Fruit fly (Drosophila melanogaster) whole organism, embryonic: ENCODE measurements around the gene IntS6.

Experiments
- ATbp ChIP-seq: fragments of 200-800 bp; sonication (Bioruptor generic); optimal IDR thresholded peaks from 2 replicates; lab custom pipeline; 2017; ENCODE audit warnings: missing biosample characterization, mild to moderate bottlenecking, missing genetic modification characterization, missing genetic modification reagents
- CG10431 ChIP-seq: fragments of 200-800 bp; sonication (Bioruptor generic); optimal IDR thresholded peaks from 3 replicates; lab custom pipeline; 2018; ENCODE audit warnings: missing biosample characterization, mild to moderate bottlenecking, missing genetic modification characterization
- CG10979 ChIP-seq: fragments of 200-800 bp; sonication (Bioruptor generic); optimal IDR thresholded peaks from 2 replicates; lab custom pipeline; 2018; ENCODE audit warnings: missing biosample characterization, mild to moderate bottlenecking, missing genetic modification characterization, moderate library complexity
- CG11085 ChIP-seq: fragments of 200-800 bp; sonication (Bioruptor generic); IDR thresholded peaks from 2 replicates; pipeline ENCODE4 v1.3.6; 2022; ENCODE audit warnings: missing biosample characterization, missing genetic modification characterization
- CG11247 ChIP-seq: fragments of 200-800 bp; sonication (Bioruptor generic); IDR thresholded peaks from 2 replicates; pipeline ENCODE4 v1.3.6; 2022; ENCODE audit warnings: missing biosample characterization, missing genetic modification characterization
- CG12071 ChIP-seq: fragments of 200-800 bp; sonication (Bioruptor generic); optimal IDR thresholded peaks from 3 replicates; lab custom pipeline; 2018; ENCODE audit warnings: missing biosample characterization, mild to moderate bottlenecking, missing genetic modification characterization
- CG1233 ChIP-seq: fragments of 200-800 bp; sonication (Bioruptor generic); optimal IDR thresholded peaks from 4 replicates; lab custom pipeline; 2018; ENCODE audit warnings: missing biosample characterization, mild to moderate bottlenecking, missing genetic modification characterization
- CG12942 ChIP-seq: fragments of 200-800 bp; sonication (Bioruptor generic); optimal IDR thresholded peaks from 3 replicates; lab custom pipeline; 2016; ENCODE audit warnings: missing biosample characterization, missing genetic modification characterization
- CG13123 ChIP-seq: fragments of 200-800 bp; sonication (Bioruptor generic); optimal IDR thresholded peaks from 2 replicates; lab custom pipeline; 2016; ENCODE audit warnings: missing biosample characterization, missing genetic modification characterization
- CG13624 ChIP-seq: fragments of 200-800 bp; sonication (Bioruptor generic); optimal IDR thresholded peaks from 2 replicates; lab custom pipeline; 2016; ENCODE audit warnings: missing biosample characterization, missing genetic modification characterization
- CG13894 ChIP-seq: fragments of 200-800 bp; sonication (Bioruptor generic); optimal IDR thresholded peaks from 3 replicates; lab custom pipeline; 2018; ENCODE audit warnings: missing biosample characterization, mild to moderate bottlenecking, missing genetic modification characterization, moderate library complexity
- CG15073 ChIP-seq: fragments of 200-800 bp; sonication (Bioruptor generic); optimal IDR thresholded peaks from 2 replicates; lab custom pipeline; 2016; ENCODE audit warnings: missing biosample characterization, missing genetic modification characterization
- CG17385 ChIP-seq: fragments of 200-800 bp; sonication (Bioruptor generic); optimal IDR thresholded peaks from 3 replicates; lab custom pipeline; 2018; ENCODE audit warnings: missing biosample characterization, mild to moderate bottlenecking, missing genetic modification characterization
- CG1792 ChIP-seq: fragments of 200-800 bp; sonication (Bioruptor generic); optimal IDR thresholded peaks from 2 replicates; lab custom pipeline; 2016; ENCODE audit warnings: missing biosample characterization, missing genetic modification characterization
- CG18764 ChIP-seq: fragments of 200-800 bp; sonication (Bioruptor generic); optimal IDR thresholded peaks from 3 replicates; lab custom pipeline; 2016; ENCODE audit warnings: missing biosample characterization, missing genetic modification characterization
- CG2120 ChIP-seq: fragments of 200-800 bp; sonication (Bioruptor generic); optimal IDR thresholded peaks from 3 replicates; lab custom pipeline; 2016; ENCODE audit warnings: missing biosample characterization, missing genetic modification characterization
- CG5180 ChIP-seq: fragments of 200-800 bp; sonication (Bioruptor generic); optimal IDR thresholded peaks from 3 replicates; lab custom pipeline; 2017; ENCODE audit warnings: missing biosample characterization, missing genetic modification characterization, mild to moderate bottlenecking, moderate library complexity, missing genetic modification reagents
- CG6254 ChIP-seq: fragments of 200-800 bp; sonication (Bioruptor generic); optimal IDR thresholded peaks from 3 replicates; lab custom pipeline; 2017; ENCODE audit warnings: mild to moderate bottlenecking, missing biosample characterization, missing genetic modification reagents, missing genetic modification characterization
- Chrac-16 ChIP-seq: fragments of 200-800 bp; sonication (Bioruptor generic); optimal IDR thresholded peaks from 3 replicates; lab custom pipeline; 2016; ENCODE audit warnings: missing biosample characterization, missing genetic modification characterization
- Dp ChIP-seq: fragments of 200-800 bp; sonication (Bioruptor generic); optimal IDR thresholded peaks from 2 replicates; lab custom pipeline; 2018; ENCODE audit warnings: missing biosample characterization, mild to moderate bottlenecking, missing genetic modification characterization, moderate library complexity
- HLH4C ChIP-seq: fragments of 200-800 bp; sonication (Bioruptor generic); IDR thresholded peaks from 3 replicates; pipeline ENCODE4 v1.3.6; 2022; ENCODE audit warnings: missing biosample characterization, missing genetic modification characterization; ENCODE audit not compliant: partially characterized antibody
- HmgD ChIP-seq: fragments of 200-800 bp; sonication (Bioruptor generic); optimal IDR thresholded peaks from 3 replicates; lab custom pipeline; 2016; ENCODE audit warnings: missing biosample characterization, missing genetic modification characterization
- Lhr ChIP-seq: fragments of 200-800 bp; sonication (Bioruptor generic); optimal IDR thresholded peaks from 3 replicates; lab custom pipeline; 2017; ENCODE audit warnings: mild to moderate bottlenecking, missing biosample characterization, missing genetic modification reagents, missing genetic modification characterization
- MTF-1 ChIP-seq: fragments of 200-800 bp; sonication (Bioruptor generic); optimal IDR thresholded peaks from 2 replicates; lab custom pipeline; 2018; ENCODE audit warnings: missing biosample characterization, mild to moderate bottlenecking, missing genetic modification characterization, borderline replicate concordance
- Mrtf ChIP-seq: fragments of 200-800 bp; sonication (Bioruptor generic); IDR thresholded peaks from 3 replicates; pipeline ENCODE4 v1.3.6; 2022; ENCODE audit warnings: missing biosample characterization, missing genetic modification characterization
- NC2α ChIP-seq: fragments of 200-800 bp; sonication (Bioruptor generic); optimal IDR thresholded peaks from 2 replicates; lab custom pipeline; 2016; ENCODE audit warnings: missing biosample characterization, missing genetic modification characterization
- Poxn ChIP-seq: fragments of 200-800 bp; sonication (Bioruptor generic); IDR thresholded peaks from 2 replicates; pipeline ENCODE4 v1.3.6; 2022; ENCODE audit warnings: missing biosample characterization, missing genetic modification characterization
- Rx ChIP-seq: fragments of 200-800 bp; sonication (Bioruptor generic); IDR thresholded peaks from 2 replicates; pipeline ENCODE4 v1.3.6; 2022; ENCODE audit warnings: missing biosample characterization, missing genetic modification characterization
- croc ChIP-seq: fragments of 200-800 bp; sonication (Bioruptor generic); conservative IDR thresholded peaks from 3 replicates; pipeline ENCODE4 v1.3.6; 2022; ENCODE audit warnings: missing biosample characterization, missing genetic modification characterization
- disco-r ChIP-seq: fragments of 200-800 bp; sonication (Bioruptor generic); optimal IDR thresholded peaks from 2 replicates; lab custom pipeline; 2016; ENCODE audit warnings: missing biosample characterization, missing genetic modification characterization
- dm ChIP-seq: fragments of 200-800 bp; sonication (Bioruptor generic); optimal IDR thresholded peaks from 3 replicates; lab custom pipeline; 2016; ENCODE audit warnings: missing biosample characterization, missing genetic modification characterization
- ewg ChIP-seq: fragments of 200-800 bp; sonication (Bioruptor generic); optimal IDR thresholded peaks from 3 replicates; lab custom pipeline; 2017; ENCODE audit warnings: mild to moderate bottlenecking, missing biosample characterization, missing genetic modification reagents, missing genetic modification characterization
- gfzf ChIP-seq: fragments of 200-800 bp; sonication (Bioruptor generic); optimal IDR thresholded peaks from 2 replicates; lab custom pipeline; 2016; ENCODE audit warnings: missing biosample characterization, mild to moderate bottlenecking, missing genetic modification characterization, moderate library complexity
- hth ChIP-seq: fragments of >200 bp; optimal IDR thresholded peaks from 2 replicates; lab custom pipeline; 2017; ENCODE audit warnings: inconsistent platforms
- lbe ChIP-seq: fragments of 200-800 bp; sonication (Bioruptor generic); optimal IDR thresholded peaks from 2 replicates; lab custom pipeline; 2016; ENCODE audit warnings: missing biosample characterization, mild to moderate bottlenecking, missing genetic modification characterization
- mam ChIP-seq: fragments of 200-800 bp; sonication (Bioruptor generic); optimal IDR thresholded peaks from 3 replicates; lab custom pipeline; 2016; ENCODE audit warnings: missing biosample characterization, missing genetic modification characterization
- mirr ChIP-seq: fragments of 200-800 bp; sonication (Bioruptor generic); optimal IDR thresholded peaks from 3 replicates; lab custom pipeline; 2018; ENCODE audit warnings: missing biosample characterization, mild to moderate bottlenecking, missing genetic modification characterization
- nau ChIP-seq: fragments of 200-800 bp; sonication (Bioruptor generic); optimal IDR thresholded peaks from 3 replicates; lab custom pipeline; 2017; ENCODE audit warnings: missing biosample characterization, mild to moderate bottlenecking, missing genetic modification characterization, missing genetic modification reagents
- nom ChIP-seq: fragments of 200-800 bp; sonication (Bioruptor generic); optimal IDR thresholded peaks from 2 replicates; lab custom pipeline; 2017; ENCODE audit warnings: missing biosample characterization, missing genetic modification characterization, mild to moderate bottlenecking, moderate library complexity, missing genetic modification reagents
- schlank ChIP-seq: fragments of 200-800 bp; sonication (Bioruptor generic); optimal IDR thresholded peaks from 2 replicates; lab custom pipeline; 2018; ENCODE audit warnings: missing biosample characterization, mild to moderate bottlenecking, missing genetic modification characterization
- scrt ChIP-seq: fragments of 200-800 bp; sonication (Bioruptor generic); optimal IDR thresholded peaks from 2 replicates; lab custom pipeline; 2018; ENCODE audit warnings: missing biosample characterization, mild to moderate bottlenecking, missing genetic modification characterization, moderate library complexity
- tx ChIP-seq: fragments of 200-800 bp; sonication (Bioruptor generic); optimal IDR thresholded peaks from 2 replicates; lab custom pipeline; 2016; ENCODE audit warnings: missing biosample characterization, missing genetic modification characterization
- vnd ChIP-seq: fragments of 200-800 bp; sonication (Bioruptor generic); IDR thresholded peaks from 3 replicates; pipeline ENCODE4 v1.3.6; 2022; ENCODE audit warnings: missing biosample characterization, missing genetic modification characterization; ENCODE audit not compliant: partially characterized antibody
- wek ChIP-seq: fragments of 200-800 bp; sonication (Bioruptor generic); optimal IDR thresholded peaks from 3 replicates; lab custom pipeline; 2018; ENCODE audit warnings: missing biosample characterization, mild to moderate bottlenecking, missing genetic modification characterization, moderate library complexity
- yki ChIP-seq: fragments of >200 bp; optimal IDR thresholded peaks from 3 replicates; lab custom pipeline; 2018
- zfh2 ChIP-seq: fragments of 200-800 bp; sonication (Bioruptor generic); optimal IDR thresholded peaks from 2 replicates; lab custom pipeline; 2016; ENCODE audit warnings: missing biosample characterization, missing genetic modification characterization

Gene IntS6

DNA sequence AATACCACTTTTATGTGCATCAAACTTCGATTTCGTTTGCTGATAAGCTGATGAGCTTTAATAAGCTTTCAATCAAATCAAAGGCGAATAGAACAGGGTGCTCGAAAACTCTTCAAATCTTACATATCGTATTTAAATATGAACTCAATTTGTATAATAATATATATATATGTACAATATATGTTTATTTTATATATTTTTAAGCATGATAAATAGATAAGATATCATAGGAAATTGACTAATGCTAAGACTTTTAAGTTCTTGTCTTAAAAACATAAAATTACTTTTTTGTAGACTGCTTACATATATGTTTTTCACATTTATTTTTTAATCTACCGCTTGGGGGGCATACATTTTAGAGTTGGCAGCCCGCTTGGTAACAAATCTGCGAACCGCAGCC is 4.9 kb upstream of the IntS6 start, which contains the start of gene CG15772 (continued):
- TF ChIP-seq CG10979 (tag; lab: Kevin White, UChicago) (no peak), CG13894 (tag; lab: Kevin White, UChicago) (no peak)

DNA sequence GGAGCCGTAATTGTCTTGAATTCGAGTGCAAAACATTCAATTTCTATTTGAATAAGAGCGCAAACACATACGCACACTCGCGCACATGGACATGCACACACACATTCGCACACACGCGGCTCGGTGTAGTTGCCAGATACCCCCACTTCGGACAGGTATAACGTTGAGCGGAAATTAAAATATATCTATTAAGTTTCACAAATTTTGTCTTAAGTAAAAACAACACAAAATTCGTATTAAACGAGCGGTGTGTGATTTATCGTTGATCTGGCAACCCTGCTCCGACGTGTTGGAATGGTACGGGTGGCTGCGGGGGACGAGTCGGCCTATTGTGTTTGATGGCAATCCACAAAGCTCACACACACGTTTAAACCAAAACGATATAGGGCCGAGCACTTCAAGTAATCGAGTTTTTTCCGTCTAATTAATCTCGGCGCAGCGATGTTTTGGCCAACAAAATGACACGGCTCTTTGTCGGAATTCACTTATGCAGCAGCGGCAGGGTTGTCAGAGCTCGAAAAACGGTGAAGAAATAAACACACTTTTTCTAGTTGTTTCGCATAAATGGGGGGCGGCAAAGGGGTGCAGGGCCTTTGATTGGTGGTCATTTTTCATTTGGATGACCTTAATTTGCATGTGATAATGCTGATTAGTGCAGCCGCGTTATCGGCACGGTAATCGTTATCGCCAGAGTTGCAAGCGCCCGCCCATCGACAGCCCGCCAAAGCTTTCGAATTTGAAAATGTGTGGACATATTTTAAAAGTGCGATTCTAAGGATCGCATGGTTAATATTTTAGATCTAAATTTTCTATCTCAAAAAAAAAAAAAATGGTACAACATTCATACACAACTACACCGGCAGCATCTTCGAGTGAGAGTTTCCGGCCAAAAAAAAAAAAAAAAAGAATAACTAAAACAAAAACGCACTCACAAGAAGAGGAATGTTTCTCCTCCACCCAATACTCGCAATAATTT is 926 bp downstream of the IntS6 start:
- TF ChIP-seq CG2120 (GFP tag; lab: Kevin White, UChicago) (peak; percentile 73), MTF-1 (peak; percentile 22), NC2α (GFP tag; lab: Kevin White, UChicago) (no peak), yki (lab: Kevin White, UChicago) (no peak), Dp (GFP tag; lab: Kevin White, UChicago) (peak; percentile 81), Poxn (GFP tag; lab: Robert Waterston, UW) (no peak), ATbp (GFP tag; lab: Kevin White, UChicago) (peak; percentile 71), HLH4C (GFP tag; lab: Robert Waterston, UW) (peak; percentile 60), croc (GFP tag; lab: Robert Waterston, UW) (peak; percentile 51; the same call in 2 of the 3 replicates), gfzf (GFP tag; lab: Kevin White, UChicago) (no peak), CG17385 (GFP tag; lab: Kevin White, UChicago) (peak; percentile 71), Rx (GFP tag; lab: Robert Waterston, UW) (peak; percentile 74), ewg (GFP tag; lab: Kevin White, UChicago) (peak; percentile 66), nom (GFP tag; lab: Kevin White, UChicago) (peak; percentile 57), tx (GFP tag; lab: Kevin White, UChicago) (peak; percentile 34), wek (GFP tag; lab: Kevin White, UChicago) (peak; percentile 40), CG18764 (GFP tag; lab: Kevin White, UChicago) (no peak), CG12942 (GFP tag; lab: Kevin White, UChicago) (peak; percentile 38), vnd (GFP tag; lab: Robert Waterston, UW) (no peak), CG13624 (GFP tag; lab: Kevin White, UChicago) (peak; percentile 53), CG1792 (GFP tag; lab: Kevin White, UChicago) (no peak), CG5180 (GFP tag; lab: Kevin White, UChicago) (peak; percentile 63), hth (lab: Kevin White, UChicago) (no peak), disco-r (no peak), HmgD (GFP tag; lab: Kevin White, UChicago) (no peak), mam (GFP tag; lab: Kevin White, UChicago) (peak; percentile 68), zfh2 (GFP tag; lab: Kevin White, UChicago) (peak; percentile 64), CG15073 (GFP tag; lab: Kevin White, UChicago) (peak; percentile 7), CG13123 (GFP tag; lab: Kevin White, UChicago) (no peak), schlank (tag; lab: Kevin White, UChicago) (peak; percentile 70), Chrac-16 (peak; percentile 57), CG6254 (peak; percentile 0), Mrtf (GFP tag; lab: Robert Waterston, UW) (peak; percentile 75; the same call in 2 of the 3 replicates), CG1233 (GFP tag; lab: Kevin White, UChicago) (peak; percentile 71), dm (GFP tag; lab: Kevin White, UChicago) (peak; percentile 19), lbe (GFP tag; lab: Kevin White, UChicago) (peak; percentile 82), CG10431 (GFP tag; lab: Kevin White, UChicago) (peak; percentile 37), CG11247 (GFP tag; lab: Robert Waterston, UW) (peak; percentile 72), CG11085 (peak; percentile 50), scrt (peak; percentile 58), nau (GFP tag; lab: Kevin White, UChicago) (peak; percentile 24), mirr (GFP tag; lab: Kevin White, UChicago) (peak; percentile 64), Lhr (GFP tag; lab: Kevin White, UChicago) (peak; percentile 41), CG12071 (GFP tag; lab: Kevin White, UChicago) (peak; percentile 73)
